Worm (Caenorhabditis elegans) whole organism, L4 larva: ENCODE measurements around the gene C27H5.2.

Experiments
- F26F4.8 ChIP-seq: fragments of 200-800 bp; sonication (Bioruptor generic); conservative IDR thresholded peaks from 2 replicates; pipeline ENCODE4 v1.3.6; 2022; ENCODE audit warnings: missing genetic modification characterization, missing compliant biosample characterization
- R02D3.7 ChIP-seq: fragments of 150-350 bp; sonication (generic microtip); optimal IDR thresholded peaks from 3 replicates; lab custom pipeline; 2014; ENCODE audit warnings: missing biosample characterization, missing genetic modification characterization
- T20F7.1 ChIP-seq: fragments of 200-800 bp; sonication (Bioruptor generic); optimal IDR thresholded peaks from 2 replicates; lab custom pipeline; 2018; ENCODE audit warnings: mild to moderate bottlenecking, missing genetic modification characterization, missing compliant biosample characterization
- Y105C5A.15 ChIP-seq: fragments of 200-800 bp; sonication (Bioruptor generic); IDR thresholded peaks from 2 replicates; pipeline ENCODE4 v1.3.6; 2022; ENCODE audit warnings: missing genetic modification characterization, missing compliant biosample characterization
- Y5F2A.4 ChIP-seq: fragments of 200-800 bp; sonication (Bioruptor generic); optimal IDR thresholded peaks from 2 replicates; lab custom pipeline; 2018; ENCODE audit warnings: mild to moderate bottlenecking, missing genetic modification characterization, missing compliant biosample characterization
- ZK546.5 ChIP-seq, 2 experiments: sonication (generic microtip); optimal IDR thresholded peaks; 2 replicates each; lab custom pipeline; 2017; ENCODE audit warnings: missing biosample characterization in 2 of 2, missing genetic modification characterization in 2 of 2
- aha-1 ChIP-seq: fragments of 150-350 bp; peaks from one replicate; lab custom pipeline; 2014; ENCODE audit warnings: missing biosample characterization, missing genetic modification characterization
- attf-4 ChIP-seq: sonication (generic microtip); optimal IDR thresholded peaks from 3 replicates; lab custom pipeline; 2017; ENCODE audit warnings: missing biosample characterization, missing genetic modification characterization
- ceh-32 ChIP-seq: sonication (generic microtip); optimal IDR thresholded peaks from 2 replicates; lab custom pipeline; 2016; ENCODE audit warnings: mild to moderate bottlenecking, missing genetic modification characterization, missing compliant biosample characterization; ENCODE audit not compliant: poor library complexity
- ceh-62 ChIP-seq: sonication (generic microtip); optimal IDR thresholded peaks from 2 replicates; lab custom pipeline; 2017; ENCODE audit warnings: missing biosample characterization, missing genetic modification characterization
- ceh-82 ChIP-seq: sonication (generic microtip); optimal IDR thresholded peaks from 2 replicates; lab custom pipeline; 2017; ENCODE audit warnings: missing biosample characterization, missing genetic modification characterization
- daf-16 ChIP-seq, 3 experiments: sonication (generic microtip); optimal IDR thresholded peaks; 2 replicates each; lab custom pipeline; 2016 to 2017; ENCODE audit warnings: missing genetic modification characterization in 3 of 3, missing genetic modification reagents in 3 of 3, mild to moderate bottlenecking in 2 of 3, missing compliant biosample characterization in 2 of 3, missing biosample characterization in 1 of 3, moderate library complexity in 1 of 3
- dve-1 ChIP-seq: sonication (generic microtip); optimal IDR thresholded peaks from 2 replicates; lab custom pipeline; 2017; ENCODE audit warnings: antibody characterized with exemption, mild to moderate bottlenecking, missing genetic modification characterization, missing compliant biosample characterization; ENCODE audit not compliant: insufficient read depth
- fkh-10 ChIP-seq: fragments of 150-350 bp; optimal IDR thresholded peaks from 2 replicates; lab custom pipeline; 2014; ENCODE audit warnings: missing biosample characterization, missing genetic modification reagents, missing genetic modification characterization
- fos-1 ChIP-seq: fragments of 150-350 bp; optimal IDR thresholded peaks from 2 replicates; lab custom pipeline; 2014; ENCODE audit warnings: missing biosample characterization, missing genetic modification characterization
- hif-1 ChIP-seq, 2 experiments: sonication (generic microtip); optimal IDR thresholded peaks; 2 replicates each; lab custom pipeline; 2016 to 2017; ENCODE audit warnings: missing compliant biosample characterization in 2 of 2, missing genetic modification characterization in 2 of 2, missing genetic modification reagents in 2 of 2, missing genotype in 2 of 2, mild to moderate bottlenecking in 1 of 2
- jun-1 ChIP-seq: fragments of 150-350 bp; optimal IDR thresholded peaks from 2 replicates; lab custom pipeline; 2014; ENCODE audit warnings: missing biosample characterization, missing genetic modification reagents, missing genetic modification characterization
- lim-7 ChIP-seq: fragments of 200-800 bp; sonication (Bioruptor generic); IDR thresholded peaks from 2 replicates; pipeline ENCODE4 v1.3.6; 2022; ENCODE audit warnings: missing genetic modification characterization, missing compliant biosample characterization
- lin-1 ChIP-seq: fragments of 200-800 bp; sonication (Bioruptor generic); IDR thresholded peaks from 2 replicates; pipeline ENCODE4 v1.3.6; 2022; ENCODE audit warnings: missing genetic modification reagents, missing genetic modification characterization, missing compliant biosample characterization
- lin-39 ChIP-seq: fragments of 150-350 bp; optimal IDR thresholded peaks from 2 replicates; lab custom pipeline; 2014; ENCODE audit warnings: missing biosample characterization, missing genetic modification reagents, missing genetic modification characterization
- lir-3 ChIP-seq: sonication (generic microtip); optimal IDR thresholded peaks from 2 replicates; lab custom pipeline; 2016; ENCODE audit warnings: mild to moderate bottlenecking, missing genetic modification characterization, missing compliant biosample characterization
- lsy-2 ChIP-seq, 2 experiments: fragments of 150-350 bp in 1 of 2; sonication (generic microtip) in 1 of 2; optimal IDR thresholded peaks; 2 replicates each; lab custom pipeline; 2014 to 2017; ENCODE audit warnings: missing biosample characterization in 2 of 2, missing genetic modification characterization in 2 of 2
- mdl-1 ChIP-seq, 2 experiments: fragments of 150-350 bp in 1 of 2; sonication (generic microtip) in 1 of 2; optimal IDR thresholded peaks; 2 replicates each; lab custom pipeline; 2014 to 2017; ENCODE audit warnings: missing biosample characterization in 2 of 2, missing genetic modification characterization in 2 of 2
- mdt-29 ChIP-seq: fragments of 200-800 bp; sonication (Bioruptor generic); IDR thresholded peaks from 2 replicates; pipeline ENCODE4 v1.3.6; 2022; ENCODE audit warnings: missing genetic modification reagents, missing genetic modification characterization, missing compliant biosample characterization
- mep-1 ChIP-seq: fragments of 150-350 bp; sonication (generic microtip); optimal IDR thresholded peaks from 3 replicates; lab custom pipeline; 2014; ENCODE audit warnings: missing biosample characterization, missing genetic modification characterization
- nhr-10 ChIP-seq: fragments of 150-350 bp; optimal IDR thresholded peaks from 2 replicates; lab custom pipeline; 2014; ENCODE audit warnings: missing biosample characterization, missing genetic modification characterization
- nhr-11 ChIP-seq: fragments of 150-350 bp; optimal IDR thresholded peaks from 2 replicates; lab custom pipeline; 2014; ENCODE audit warnings: missing biosample characterization, missing genetic modification characterization
- nhr-25 ChIP-seq: sonication (generic microtip); optimal IDR thresholded peaks from 2 replicates; lab custom pipeline; 2017; ENCODE audit warnings: missing genetic modification characterization, mild to moderate bottlenecking, missing compliant biosample characterization, antibody characterized with exemption, moderate library complexity, borderline replicate concordance; ENCODE audit not compliant: insufficient read depth
- nhr-28 ChIP-seq: fragments of 150-350 bp; optimal IDR thresholded peaks from 2 replicates; lab custom pipeline; 2014; ENCODE audit warnings: missing biosample characterization, missing genetic modification characterization
- nhr-42 ChIP-seq: fragments of 200-800 bp; sonication (Bioruptor generic); IDR thresholded peaks from 2 replicates; pipeline ENCODE4 v1.3.6; 2022; ENCODE audit warnings: missing genetic modification characterization, missing compliant biosample characterization
- nhr-77 ChIP-seq: fragments of 150-350 bp; optimal IDR thresholded peaks from 2 replicates; lab custom pipeline; 2014; ENCODE audit warnings: missing biosample characterization, missing genetic modification characterization
- saeg-2 ChIP-seq: fragments of 200-800 bp; sonication (Bioruptor generic); IDR thresholded peaks from 2 replicates; pipeline ENCODE4 v1.3.6; 2022; ENCODE audit warnings: missing genetic modification reagents, missing genetic modification characterization, missing compliant biosample characterization
- set-16 ChIP-seq: fragments of 200-800 bp; sonication (Bioruptor generic); IDR thresholded peaks from 2 replicates; pipeline ENCODE4 v1.3.6; 2022; ENCODE audit warnings: missing genetic modification reagents, missing genetic modification characterization, missing compliant biosample characterization
- spr-3 ChIP-seq: fragments of 200-800 bp; sonication (Bioruptor generic); optimal IDR thresholded peaks from 2 replicates; lab custom pipeline; 2018; ENCODE audit warnings: mild to moderate bottlenecking, missing genetic modification characterization, missing compliant biosample characterization
- unc-130 ChIP-seq: sonication (generic microtip); optimal IDR thresholded peaks from 2 replicates; lab custom pipeline; 2016; ENCODE audit warnings: missing genetic modification reagents, missing genetic modification characterization, missing compliant biosample characterization
- unc-62 ChIP-seq, 3 experiments: fragments of 150-350 bp in 1 of 3; sonication (generic microtip); optimal IDR thresholded peaks in 2 of 3; peaks in 1 of 3; 1 replicate in 1 of 3; 2 replicates in 2 of 3; lab custom pipeline; 2014 to 2017; ENCODE audit warnings: missing biosample characterization in 3 of 3, missing genetic modification characterization in 3 of 3, missing genetic modification reagents in 3 of 3, missing genotype in 1 of 3
- vab-7 ChIP-seq: fragments of 200-800 bp; sonication (Bioruptor generic); IDR thresholded peaks from 2 replicates; pipeline ENCODE4 v1.3.6; 2022; ENCODE audit warnings: missing genetic modification reagents, missing genetic modification characterization, missing compliant biosample characterization
- zfp-2 ChIP-seq: sonication (generic microtip); optimal IDR thresholded peaks from 2 replicates; lab custom pipeline; 2016; ENCODE audit warnings: mild to moderate bottlenecking, missing genetic modification characterization, missing compliant biosample characterization
- zip-11 ChIP-seq: fragments of 200-800 bp; sonication (Bioruptor generic); IDR thresholded peaks from 2 replicates; pipeline ENCODE4 v1.3.6; 2022; ENCODE audit warnings: missing genetic modification characterization, missing compliant biosample characterization
- ztf-7 ChIP-seq: fragments of 150-350 bp; optimal IDR thresholded peaks from 2 replicates; lab custom pipeline; 2014; ENCODE audit warnings: missing biosample characterization, missing genetic modification characterization

Gene C27H5.2

DNA sequence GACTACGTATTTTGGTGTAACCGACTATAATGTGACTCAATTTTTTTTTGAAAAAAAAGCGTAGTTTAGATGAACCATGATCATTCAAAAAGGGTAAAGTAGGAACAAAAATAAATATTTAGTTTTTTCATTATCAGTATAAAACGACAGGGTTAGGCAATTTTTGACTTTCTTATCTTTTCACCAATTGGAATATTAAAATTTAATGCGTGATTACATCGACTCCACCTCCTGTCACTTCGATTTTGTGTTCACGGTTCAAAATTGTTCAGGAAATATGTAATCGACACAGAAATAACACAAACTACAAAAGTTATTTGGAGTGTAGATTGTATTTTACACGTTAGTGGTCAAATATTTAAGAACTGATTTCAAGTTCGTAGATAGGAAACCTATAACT, 11.4 kb downstream of the C27H5.2 start (continued):
- TF ChIP-seq nhr-42: no peak
- TF ChIP-seq daf-16 (GFP tag; optimal IDR thresholded peaks at IDR 0.05; lab: Kevin White, UChicago): no peak
- TF ChIP-seq daf-16 (tag; optimal IDR thresholded peaks at IDR 0.05; lab: Kevin White, UChicago): peak; percentile 65
- no peak for TF ChIP-seq ceh-62 (tag; lab: Kevin White, UChicago)
- TF ChIP-seq ceh-82 (tag; lab: Kevin White, UChicago): no peak
- no peak for TF ChIP-seq mep-1 (tag; lab: Kevin White, UChicago)
- no peak for TF ChIP-seq Y105C5A.15 (GFP tag; lab: Robert Waterston, UW)
- TF ChIP-seq mdl-1 (tag; optimal IDR thresholded peaks at IDR 0.05; lab: Kevin White, UChicago): no peak
- TF ChIP-seq F26F4.8 (GFP tag; lab: Robert Waterston, UW): no peak
- peak; percentile 80 for TF ChIP-seq dve-1 (tag; lab: Kevin White, UChicago)
- TF ChIP-seq nhr-28: peak; percentile 97
- no peak for TF ChIP-seq Y5F2A.4
- TF ChIP-seq ceh-32 (tag; lab: Kevin White, UChicago): no peak
- TF ChIP-seq ZK546.5 (tag; optimal IDR thresholded peaks at IDR 0.05; lab: Kevin White, UChicago): no peak
- TF ChIP-seq T20F7.1: no peak
- no peak for TF ChIP-seq aha-1
- TF ChIP-seq set-16: no peak
- TF ChIP-seq lin-39: no peak
- TF ChIP-seq nhr-25: no peak
- TF ChIP-seq fkh-10 (GFP tag; lab: Kevin White, UChicago): no peak
- TF ChIP-seq nhr-77: peak; percentile 76
- no peak for TF ChIP-seq zip-11
- TF ChIP-seq lim-7 (GFP tag; lab: Robert Waterston, UW): no peak
- TF ChIP-seq zfp-2 (tag; lab: Kevin White, UChicago): no peak
- TF ChIP-seq fos-1 (tag; lab: Kevin White, UChicago): no peak
- TF ChIP-seq R02D3.7 (tag; lab: Kevin White, UChicago): no peak
- TF ChIP-seq, all 104 proteins: peak for 10

- TF ChIP-seq nhr-11 (tag; lab: Kevin White, UChicago) (no peak), ztf-7 (tag; lab: Kevin White, UChicago) (no peak), spr-3 (no peak), ceh-62 (tag; lab: Kevin White, UChicago) (no peak), saeg-2 (GFP tag; lab: Robert Waterston, UW) (no peak), lir-3 (tag; lab: Kevin White, UChicago) (no peak), vab-7 (no peak), attf-4 (tag; lab: Kevin White, UChicago) (no peak), nhr-28 (no peak), fos-1 (tag; lab: Kevin White, UChicago) (no peak), unc-130 (GFP tag; lab: Kevin White, UChicago) (no peak), ceh-32 (tag; lab: Kevin White, UChicago) (no peak), lim-7 (GFP tag; lab: Robert Waterston, UW) (no peak), nhr-10 (tag; lab: Kevin White, UChicago) (no peak), lin-1 (GFP tag; lab: Robert Waterston, UW) (no peak), mdt-29 (GFP tag; lab: Robert Waterston, UW) (no peak), unc-62 (GFP tag; optimal IDR thresholded peaks at IDR 0.05 in 1 of 2; lab: Kevin White, UChicago) (no peak), unc-62 (tag; optimal IDR thresholded peaks at IDR 0.05; lab: Kevin White, UChicago) (no peak)
- TF ChIP-seq, all 104 proteins: peak for 0
Measured at ce11 chrII:7168712-7169111, 13.3 kb downstream of the C27H5.2 start, which contains the start of gene col-36. Gene col-36, minus strand, starts transcription at chrII:7168812.

DNA sequence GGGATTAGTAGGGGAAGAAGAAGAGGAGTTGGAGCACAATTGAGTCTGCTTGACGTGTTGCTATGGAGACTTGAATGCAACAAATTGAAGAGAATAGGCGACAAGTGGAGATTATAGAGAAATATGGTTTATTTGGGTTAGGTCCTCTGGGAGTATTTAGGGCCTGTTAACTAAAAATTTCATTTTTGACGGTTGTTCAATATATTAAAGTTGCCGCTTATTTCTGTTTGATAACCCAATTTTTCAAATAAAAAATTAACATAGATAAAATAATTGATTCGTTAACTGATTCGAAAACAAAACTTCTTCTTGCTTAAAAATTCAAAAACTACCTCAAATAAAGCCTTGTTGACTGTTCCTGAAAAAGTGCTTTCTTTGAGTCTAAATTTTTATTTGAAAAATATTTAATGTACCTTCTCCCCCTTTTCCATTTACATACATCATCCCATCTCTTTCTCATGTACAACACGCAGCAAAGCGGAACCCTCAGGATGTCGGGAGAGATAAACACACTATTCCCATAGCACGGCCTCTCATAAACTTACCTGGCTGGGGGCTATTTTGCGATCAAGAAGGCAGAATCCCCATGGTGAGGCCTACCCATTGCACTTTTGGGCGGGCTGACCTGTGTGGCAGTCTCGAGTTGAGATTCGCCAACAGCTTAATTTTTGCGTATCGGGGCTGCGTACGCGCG, 16.1 kb downstream of the C27H5.2 start, which contains the start of gene dyf-13:
Gene dyf-13, minus strand, starts transcription at position 51 of the 694 bp plus-strand sequence.
- no peak for TF ChIP-seq jun-1 (tag; lab: Kevin White, UChicago)
- TF ChIP-seq hif-1 (tag; optimal IDR thresholded peaks at IDR 0.05; lab: Kevin White, UChicago): no peak
- TF ChIP-seq lsy-2 (tag; optimal IDR thresholded peaks at IDR 0.05; lab: Kevin White, UChicago): no peak
- TF ChIP-seq fos-1 (tag; lab: Kevin White, UChicago): no peak
- TF ChIP-seq, all 104 proteins: peak for 0
